Fruit fly (Drosophila melanogaster) whole organism, prepupa: ENCODE data around the gene CG8607.

ENCODE experiments used
- CG10631 ChIP-seq: fragments of 200-800 bp; sonication (Bioruptor generic); optimal IDR thresholded peaks from 2 replicates; lab custom pipeline; 2016; ENCODE audit warnings: missing biosample characterization, missing genetic modification characterization
- CG10669 ChIP-seq: fragments of 200-800 bp; sonication (Bioruptor generic); optimal IDR thresholded peaks from 3 replicates; lab custom pipeline; 2018; ENCODE audit warnings: missing biosample characterization, mild to moderate bottlenecking, missing genetic modification characterization, moderate library complexity
- CG11294 ChIP-seq: fragments of 200-800 bp; sonication (Bioruptor generic); IDR thresholded peaks from 2 replicates; pipeline ENCODE4 v1.3.6; 2022; ENCODE audit warnings: missing biosample characterization, missing genetic modification characterization
- CG11902 ChIP-seq: fragments of 200-800 bp; sonication (Bioruptor generic); optimal IDR thresholded peaks from 3 replicates; lab custom pipeline; 2016; ENCODE audit warnings: missing biosample characterization, missing genetic modification characterization
- CG15336 ChIP-seq: fragments of 200-800 bp; sonication (Bioruptor generic); IDR thresholded peaks from 2 replicates; pipeline ENCODE4 v1.3.6; 2022; ENCODE audit warnings: missing biosample characterization, missing genetic modification characterization
- CG1621 ChIP-seq: fragments of 200-800 bp; sonication (Bioruptor generic); optimal IDR thresholded peaks from 3 replicates; lab custom pipeline; 2018; ENCODE audit warnings: missing biosample characterization, mild to moderate bottlenecking, missing genetic modification characterization
- CG3032 ChIP-seq: fragments of 200-800 bp; optimal IDR thresholded peaks from 2 replicates; lab custom pipeline; 2019; ENCODE audit warnings: missing biosample characterization, mild to moderate bottlenecking, missing genetic modification characterization, moderate library complexity
- CG31627 ChIP-seq: fragments of 200-800 bp; sonication (Bioruptor generic); optimal IDR thresholded peaks from 3 replicates; lab custom pipeline; 2016; ENCODE audit warnings: missing biosample characterization, missing genetic modification characterization
- CG32006 ChIP-seq: fragments of 200-800 bp; sonication (Bioruptor generic); optimal IDR thresholded peaks from 3 replicates; lab custom pipeline; 2017; ENCODE audit warnings: missing biosample characterization, mild to moderate bottlenecking, missing genetic modification characterization
- CG34406 ChIP-seq: fragments of 200-800 bp; sonication (Bioruptor generic); optimal IDR thresholded peaks from 3 replicates; lab custom pipeline; 2016; ENCODE audit warnings: missing biosample characterization, missing genetic modification characterization
- CG3919 ChIP-seq: fragments of 200-800 bp; sonication (Bioruptor generic); optimal IDR thresholded peaks from 3 replicates; lab custom pipeline; 2016; ENCODE audit warnings: missing biosample characterization, missing genetic modification characterization
- CG6163 ChIP-seq: fragments of 200-800 bp; sonication (Bioruptor generic); IDR thresholded peaks from 3 replicates; pipeline ENCODE4 v1.3.6; 2022; ENCODE audit warnings: missing biosample characterization, missing genetic modification characterization
- CG6792 ChIP-seq: fragments of 200-800 bp; sonication (Bioruptor generic); optimal IDR thresholded peaks from 3 replicates; lab custom pipeline; 2016; ENCODE audit warnings: missing biosample characterization, missing genetic modification characterization
- CG6808 ChIP-seq: fragments of 200-800 bp; sonication (Bioruptor generic); optimal IDR thresholded peaks from 3 replicates; lab custom pipeline; 2017; ENCODE audit warnings: missing biosample characterization, missing genetic modification characterization, mild to moderate bottlenecking, moderate library complexity, missing genetic modification reagents
- CG6854 ChIP-seq: fragments of 200-800 bp; sonication (Bioruptor generic); optimal IDR thresholded peaks from 2 replicates; lab custom pipeline; 2017; ENCODE audit warnings: missing biosample characterization, mild to moderate bottlenecking, missing genetic modification characterization
- CG7368 ChIP-seq: fragments of 200-800 bp; sonication (Bioruptor generic); optimal IDR thresholded peaks from 3 replicates; lab custom pipeline; 2016; ENCODE audit warnings: missing biosample characterization, missing genetic modification characterization
- CG8319 ChIP-seq: fragments of 200-800 bp; sonication (Bioruptor generic); optimal IDR thresholded peaks from 3 replicates; lab custom pipeline; 2016; ENCODE audit warnings: missing biosample characterization, missing genetic modification characterization
- Eip78C ChIP-seq: fragments of 200-800 bp; sonication (Bioruptor generic); peaks from one replicate; lab custom pipeline; 2016; ENCODE audit warnings: missing biosample characterization, missing genetic modification characterization
- Ets21C ChIP-seq: fragments of 200-800 bp; sonication (Bioruptor generic); optimal IDR thresholded peaks from 3 replicates; lab custom pipeline; 2016; ENCODE audit warnings: missing biosample characterization, missing genetic modification characterization
- Ets96B ChIP-seq: fragments of 200-800 bp; optimal IDR thresholded peaks from 2 replicates; lab custom pipeline; 2019; ENCODE audit warnings: missing biosample characterization, mild to moderate bottlenecking, missing genetic modification characterization, moderate library complexity
- Gug ChIP-seq: fragments of 200-800 bp; sonication (Bioruptor generic); IDR thresholded peaks from 2 replicates; pipeline ENCODE4 v1.3.6; 2022; ENCODE audit warnings: missing biosample characterization, missing genetic modification characterization
- Hr38 ChIP-seq: sonication (Bioruptor generic); optimal IDR thresholded peaks from 2 replicates; lab custom pipeline; 2016; ENCODE audit warnings: missing biosample characterization, missing genetic modification characterization
- Hr39 ChIP-seq: fragments of 200-800 bp; sonication (Bioruptor generic); optimal IDR thresholded peaks from 2 replicates; lab custom pipeline; 2016; ENCODE audit warnings: missing biosample characterization, missing genetic modification characterization
- Lpt ChIP-seq: fragments of 200-800 bp; sonication (Bioruptor generic); optimal IDR thresholded peaks from 3 replicates; lab custom pipeline; 2016; ENCODE audit warnings: missing biosample characterization, missing genetic modification characterization
- Met ChIP-seq: fragments of 200-800 bp; sonication (Bioruptor generic); optimal IDR thresholded peaks from 3 replicates; lab custom pipeline; 2016; ENCODE audit warnings: missing biosample characterization, missing genetic modification characterization
- OdsH ChIP-seq: fragments of 200-800 bp; sonication (Bioruptor generic); optimal IDR thresholded peaks from 3 replicates; lab custom pipeline; 2016; ENCODE audit warnings: missing biosample characterization, missing genetic modification characterization
- Sox102F ChIP-seq: fragments of 200-800 bp; sonication (Bioruptor generic); optimal IDR thresholded peaks from 2 replicates; lab custom pipeline; 2016; ENCODE audit warnings: missing biosample characterization, mild to moderate bottlenecking, missing genetic modification characterization
- Sox14 ChIP-seq: fragments of 200-800 bp; sonication (Bioruptor generic); optimal IDR thresholded peaks from 3 replicates; lab custom pipeline; 2016; ENCODE audit warnings: missing biosample characterization, missing genetic modification characterization
- Sox15 ChIP-seq: fragments of 200-800 bp; sonication (Bioruptor generic); optimal IDR thresholded peaks from 3 replicates; lab custom pipeline; 2016; ENCODE audit warnings: missing biosample characterization, missing genetic modification characterization
- achi ChIP-seq: fragments of 200-800 bp; sonication (Bioruptor generic); optimal IDR thresholded peaks from 3 replicates; lab custom pipeline; 2016; ENCODE audit warnings: missing biosample characterization, missing genetic modification characterization
- acj6 ChIP-seq: fragments of 200-800 bp; sonication (Bioruptor generic); optimal IDR thresholded peaks from 3 replicates; lab custom pipeline; 2016; ENCODE audit warnings: missing biosample characterization, missing genetic modification characterization
- cyc ChIP-seq: fragments of 200-800 bp; sonication (Bioruptor generic); optimal IDR thresholded peaks from 3 replicates; lab custom pipeline; 2016; ENCODE audit warnings: missing biosample characterization, missing genetic modification characterization
- dsx ChIP-seq: fragments of 200-800 bp; optimal IDR thresholded peaks from 3 replicates; lab custom pipeline; 2019; ENCODE audit warnings: missing biosample characterization, mild to moderate bottlenecking, missing genetic modification characterization, moderate library complexity; ENCODE audit not compliant: poor library complexity, severe bottlenecking
- eg ChIP-seq: fragments of 200-800 bp; sonication (Bioruptor generic); IDR thresholded peaks from 3 replicates; pipeline ENCODE4 v1.3.6; 2022; ENCODE audit warnings: missing biosample characterization, missing genetic modification characterization
- esn ChIP-seq: fragments of 200-800 bp; sonication (Bioruptor generic); optimal IDR thresholded peaks from 2 replicates; lab custom pipeline; 2016; ENCODE audit warnings: missing biosample characterization, mild to moderate bottlenecking, missing genetic modification characterization, moderate library complexity
- fd59A ChIP-seq: fragments of 200-800 bp; sonication (Bioruptor generic); optimal IDR thresholded peaks from 2 replicates; lab custom pipeline; 2017; ENCODE audit warnings: missing biosample characterization, mild to moderate bottlenecking, missing genetic modification characterization, missing genetic modification reagents
- fd85E ChIP-seq: fragments of 200-800 bp; sonication (Bioruptor generic); optimal IDR thresholded peaks from 3 replicates; lab custom pipeline; 2016; ENCODE audit warnings: missing biosample characterization, missing genetic modification characterization
- lz ChIP-seq: fragments of 200-800 bp; sonication (Bioruptor generic); optimal IDR thresholded peaks from 3 replicates; lab custom pipeline; 2016; ENCODE audit warnings: missing biosample characterization, missing genetic modification characterization
- net ChIP-seq: fragments of 200-800 bp; sonication (Bioruptor generic); optimal IDR thresholded peaks from 3 replicates; lab custom pipeline; 2016; ENCODE audit warnings: missing biosample characterization, missing genetic modification characterization
- pdm3 ChIP-seq: fragments of 200-800 bp; sonication (Bioruptor generic); optimal IDR thresholded peaks from 3 replicates; lab custom pipeline; 2016; ENCODE audit warnings: missing biosample characterization, missing genetic modification characterization
- salr ChIP-seq, 2 experiments: fragments of 200-800 bp; sonication (Bioruptor generic); optimal IDR thresholded peaks; 3 replicates each; lab custom pipeline; 2016 to 2018; ENCODE audit warnings: missing biosample characterization in 2 of 2, missing genetic modification characterization in 2 of 2, mild to moderate bottlenecking in 1 of 2
- spab ChIP-seq: fragments of 200-800 bp; sonication (Bioruptor generic); optimal IDR thresholded peaks from 2 replicates; lab custom pipeline; 2017; ENCODE audit warnings: missing biosample characterization, mild to moderate bottlenecking, missing genetic modification characterization, missing genetic modification reagents
- svp ChIP-seq: fragments of 200-800 bp; sonication (Bioruptor generic); peaks from one replicate; lab custom pipeline; 2016; ENCODE audit warnings: missing biosample characterization, missing genetic modification characterization
- topi ChIP-seq: fragments of 200-800 bp; sonication (Bioruptor generic); optimal IDR thresholded peaks from 3 replicates; lab custom pipeline; 2016; ENCODE audit warnings: missing biosample characterization, missing genetic modification characterization

The CG8607 gene

DNA sequence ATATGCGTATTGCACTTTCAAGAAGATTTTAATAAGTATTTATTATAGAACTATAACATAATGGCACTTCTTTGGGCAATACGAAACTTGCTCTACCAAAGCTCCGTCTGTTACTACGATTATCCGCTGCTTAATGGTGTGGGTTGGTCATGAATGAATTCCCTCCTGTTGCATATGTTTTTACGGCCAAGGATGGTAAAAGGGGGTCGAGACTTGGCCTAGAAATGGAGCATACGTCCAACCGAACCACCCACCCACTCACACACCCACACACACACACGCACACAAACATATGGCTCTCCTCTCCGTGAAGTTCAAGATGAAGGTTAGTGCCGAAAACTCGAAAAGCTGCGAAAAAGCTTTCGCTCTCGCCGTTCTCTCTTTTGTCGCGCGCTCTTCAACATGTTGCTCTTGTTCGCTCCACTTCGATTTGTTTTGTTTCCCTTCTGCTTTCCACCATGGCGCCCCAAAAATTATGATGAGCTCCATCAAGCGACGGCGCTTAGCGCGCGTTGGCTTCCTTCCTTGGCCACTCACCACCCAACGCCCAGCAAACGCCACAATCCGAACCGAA lies 6.2 kb upstream of the CG8607 start:
- no peak for TF ChIP-seq Sox15
- no peak for TF ChIP-seq CG11294 (GFP tag; lab: Robert Waterston, UW)
- TF ChIP-seq CG32006: no peak
- no peak for TF ChIP-seq CG6163 (GFP tag; lab: Robert Waterston, UW)
- no peak for TF ChIP-seq Gug
- TF ChIP-seq pdm3 (GFP tag; lab: Kevin White, UChicago): no peak
- TF ChIP-seq, all 60 proteins: peak for 0

dm6 chr3L:7314133-7314532 lies 5.7 kb upstream of the CG8607 start:
- TF ChIP-seq CG15336 (GFP tag; lab: Robert Waterston, UW) (no peak), CG10669 (no peak), Ets21C (no peak), Met (GFP tag; lab: Kevin White, UChicago) (no peak), acj6 (GFP tag; lab: Kevin White, UChicago) (no peak), CG7368 (GFP tag; lab: Kevin White, UChicago) (no peak), salr (GFP tag; optimal IDR thresholded peaks at IDR 0.05; lab: Kevin White, UChicago) (no peak), CG8319 (no peak), esn (GFP tag; lab: Kevin White, UChicago) (no peak), CG11294 (GFP tag; lab: Robert Waterston, UW) (no peak), net (GFP tag; lab: Kevin White, UChicago) (no peak), CG1621 (no peak), CG31627 (GFP tag; lab: Kevin White, UChicago) (no peak), topi (GFP tag; lab: Kevin White, UChicago) (no peak)

dm6 chr3L:7323348-7323747 lies 3.5 kb downstream of the CG8607 start, which contains the start of the genes RhoGEF4 and Rint1:
Gene RhoGEF4 (minus strand): TSS chr3L:7323411.
Gene Rint1 (plus strand): TSS chr3L:7323619.
- TF ChIP-seq cyc (GFP tag; lab: Kevin White, UChicago): peak; percentile 64
- no peak for TF ChIP-seq Sox102F (GFP tag; lab: Kevin White, UChicago)
- no peak for TF ChIP-seq svp (GFP tag; lab: Kevin White, UChicago)
- TF ChIP-seq Hr38 (GFP tag; lab: Kevin White, UChicago): no peak
- TF ChIP-seq CG10669: peak; percentile 6
- TF ChIP-seq CG11294 (GFP tag; lab: Robert Waterston, UW): no peak
- peak; percentile 76 for TF ChIP-seq Eip78C (GFP tag; lab: Kevin White, UChicago)
- TF ChIP-seq lz (GFP tag; lab: Kevin White, UChicago): peak; percentile 60
- no peak for TF ChIP-seq CG10631 (GFP tag; lab: Kevin White, UChicago)
- peak; percentile 45 for TF ChIP-seq Sox15
- TF ChIP-seq CG7368 (GFP tag; lab: Kevin White, UChicago): no peak
- no peak for TF ChIP-seq CG8319
- TF ChIP-seq Hr39 (GFP tag; lab: Kevin White, UChicago): peak; percentile 57
- peak; percentile 6 for TF ChIP-seq dsx
- TF ChIP-seq acj6 (GFP tag; lab: Kevin White, UChicago): peak; percentile 57
- TF ChIP-seq Ets96B (tag; lab: Kevin White, UChicago): peak; percentile 33
- TF ChIP-seq CG11902 (GFP tag; lab: Kevin White, UChicago): peak; percentile 44
- peak; percentile 1 for TF ChIP-seq CG1621
- TF ChIP-seq CG6792 (GFP tag; lab: Kevin White, UChicago): peak; percentile 10
- TF ChIP-seq OdsH: no peak
- TF ChIP-seq eg (GFP tag; lab: Robert Waterston, UW): peak; percentile 52; the same call in 2 of the 3 replicates
- TF ChIP-seq Sox14 (GFP tag; lab: Kevin White, UChicago): peak; percentile 61
- TF ChIP-seq CG34406 (GFP tag; lab: Kevin White, UChicago): peak; percentile 32
- no peak for TF ChIP-seq Lpt (GFP tag; lab: Kevin White, UChicago)
- TF ChIP-seq CG6854 (GFP tag; lab: Kevin White, UChicago): no peak
- TF ChIP-seq esn (GFP tag; lab: Kevin White, UChicago): peak; percentile 54
- no peak for TF ChIP-seq fd59A
- TF ChIP-seq Gug: peak; percentile 60
- peak; percentile 16 for TF ChIP-seq net (GFP tag; lab: Kevin White, UChicago)
- peak; percentile 63 for TF ChIP-seq CG31627 (GFP tag; lab: Kevin White, UChicago)
- peak; percentile 39 for TF ChIP-seq achi
- TF ChIP-seq CG6808 (GFP tag; lab: Kevin White, UChicago): no peak
- TF ChIP-seq CG3919 (GFP tag; lab: Kevin White, UChicago): peak; percentile 40
- peak; percentile 55; the same call in 1 of the 3 replicates for TF ChIP-seq CG6163 (GFP tag; lab: Robert Waterston, UW)
- TF ChIP-seq CG32006: no peak
- no peak for TF ChIP-seq fd85E (GFP tag; lab: Kevin White, UChicago)
- TF ChIP-seq spab (GFP tag; lab: Kevin White, UChicago): no peak
- peak; percentile 58 for TF ChIP-seq CG3032 (tag; lab: Kevin White, UChicago)
